Fruit fly (Drosophila melanogaster): ENCODE measurements around the gene Tie.

Gene Tie

DNA sequence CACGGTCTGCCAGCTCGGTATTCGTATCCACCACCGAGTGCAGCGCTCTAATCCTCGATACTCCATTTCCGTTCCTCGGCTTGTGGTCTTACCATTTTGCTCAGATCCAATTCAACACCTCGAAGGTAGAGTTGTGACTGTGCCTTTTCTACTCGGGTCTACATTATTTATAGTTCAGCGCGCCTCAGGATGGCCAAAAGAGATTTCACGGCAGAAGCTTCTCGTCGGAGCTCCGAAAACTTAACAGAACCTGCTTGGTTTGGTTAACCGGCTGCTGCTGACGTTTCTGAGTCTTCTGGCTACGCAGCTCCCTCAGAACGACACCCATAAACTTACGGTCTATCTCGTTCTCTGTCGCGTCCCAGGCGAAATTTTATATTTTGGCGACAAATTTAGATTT lies 65.4 kb downstream of the Tie start, which contains the start of gene CG32241:
Gene CG32241, minus strand, starts transcription at position 101 of the 400 bp plus-strand sequence.
- no peak for TF ChIP-seq Sox102F (GFP tag; optimal IDR thresholded peaks at IDR 0.05)
- no peak for TF ChIP-seq Hr38 (GFP tag; optimal IDR thresholded peaks at IDR 0.05)
- TF ChIP-seq Smox (GFP tag; optimal IDR thresholded peaks at IDR 0.05): no peak
- TF ChIP-seq acj6 (GFP tag; optimal IDR thresholded peaks at IDR 0.05): no peak
- no peak for TF ChIP-seq ss (GFP tag; optimal IDR thresholded peaks at IDR 0.05)
- no peak for TF ChIP-seq eg (GFP tag; IDR thresholded peaks at IDR 0.05)
- no peak for TF ChIP-seq CG6163 (GFP tag; IDR thresholded peaks at IDR 0.05)
- no peak for TF ChIP-seq fd59A (GFP tag; optimal IDR thresholded peaks at IDR 0.05)
- TF ChIP-seq topi (GFP tag; optimal IDR thresholded peaks at IDR 0.05): no peak
- no peak for TF ChIP-seq fd85E (GFP tag; optimal IDR thresholded peaks at IDR 0.05)
- no peak for TF ChIP-seq CG8319 (GFP tag; optimal IDR thresholded peaks at IDR 0.05)
- TF ChIP-seq spab (GFP tag; optimal IDR thresholded peaks at IDR 0.05): no peak
- no peak for TF ChIP-seq Eip78C (GFP tag)
- TF ChIP-seq CG6854 (GFP tag; optimal IDR thresholded peaks at IDR 0.05): no peak
- no peak for TF ChIP-seq Hr4 (GFP tag; optimal IDR thresholded peaks at IDR 0.05)
- TF ChIP-seq CG34406 (GFP tag; optimal IDR thresholded peaks at IDR 0.05): no peak
- no peak for TF ChIP-seq Sox15 (GFP tag; optimal IDR thresholded peaks at IDR 0.05)
- no peak for TF ChIP-seq CG9139 (GFP tag; optimal IDR thresholded peaks at IDR 0.05)
- TF ChIP-seq CG11762 (GFP tag; optimal IDR thresholded peaks at IDR 0.05; ENCODE audit: insufficient read depth): no peak
- no peak for TF ChIP-seq CG31627 (GFP tag; optimal IDR thresholded peaks at IDR 0.05)

DNA sequence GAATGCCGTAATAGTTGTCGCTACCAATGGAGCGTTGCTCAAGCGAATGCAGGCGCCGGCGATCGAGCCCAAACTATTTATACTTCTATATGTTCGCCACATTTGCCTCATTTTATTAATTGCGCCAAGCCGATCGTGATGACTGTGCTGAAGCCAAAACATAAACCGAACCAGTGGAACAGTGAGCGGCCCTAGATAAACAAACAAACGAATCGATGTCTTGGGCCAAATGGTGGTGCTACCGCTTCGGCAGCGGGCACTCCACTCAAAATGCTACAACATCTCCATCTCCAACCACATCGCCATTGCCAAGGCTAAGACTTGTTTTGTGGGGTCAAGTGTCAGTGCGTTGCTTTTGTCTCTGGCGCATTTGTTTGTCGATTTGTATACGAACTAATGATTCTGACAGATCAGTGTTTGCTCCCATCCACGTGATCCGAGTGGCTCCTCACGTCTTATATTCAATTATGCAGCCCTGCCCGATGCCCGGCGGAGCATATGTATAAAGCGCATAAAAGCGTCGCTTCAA lies 68.1 kb downstream of the Tie start, which contains the start of gene CG15024:
Gene CG15024, minus strand, starts transcription at position 51 of the 529 bp plus-strand sequence.
- no peak for TF ChIP-seq CG4318 (GFP tag; optimal IDR thresholded peaks at IDR 0.05)
- TF ChIP-seq CG11902 (GFP tag; optimal IDR thresholded peaks at IDR 0.05): no peak

DNA sequence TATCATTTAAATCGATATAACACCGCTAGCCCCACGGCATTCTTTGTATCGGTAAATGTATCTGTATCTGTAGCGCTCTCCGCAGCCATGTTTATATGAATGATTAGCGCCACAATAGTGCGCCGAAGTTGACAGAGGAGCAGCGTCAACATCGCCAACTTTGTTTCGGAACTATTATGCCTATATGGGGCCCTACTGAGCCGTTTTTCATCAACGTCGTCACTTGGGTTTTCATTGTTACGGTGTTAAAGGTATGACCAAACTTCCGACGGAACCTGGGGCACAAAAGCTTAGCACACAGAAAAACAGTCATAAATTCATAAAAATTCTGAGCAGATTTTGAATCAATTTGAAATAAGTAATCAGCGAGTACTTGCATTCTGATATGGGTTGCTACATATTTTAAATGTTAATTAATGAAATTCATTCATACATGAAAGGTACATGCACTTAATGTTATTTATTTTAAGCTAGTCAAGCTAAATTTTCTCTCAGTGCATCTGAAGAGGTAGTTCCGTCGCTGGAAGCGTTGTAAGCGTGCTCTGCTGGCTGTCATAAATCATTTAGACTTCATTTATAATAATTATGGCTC lies 70.4 kb downstream of the Tie start, which contains the start of gene CG15023:
Gene CG15023, minus strand, starts transcription at position 51 of the 592 bp plus-strand sequence.
- TF ChIP-seq CG4318 (GFP tag; optimal IDR thresholded peaks at IDR 0.05) (no peak), Eip78C (GFP tag) (peak; percentile 61)

All from whole organism, prepupa.